Worm (Caenorhabditis elegans): Measurements from ENCODE around the gene skr-8.

Gene skr-8

ce11 chrIV:17207864-17208263, 42.2 kb upstream of the skr-8 start:
- peak in 1 of 2 experiments; percentile 79 for TF ChIP-seq unc-62 (GFP tag; optimal IDR thresholded peaks at IDR 0.05 in 1 of 2)
- no peak for TF ChIP-seq unc-62 (tag; optimal IDR thresholded peaks at IDR 0.05)
- TF ChIP-seq egl-27 (tag; optimal IDR thresholded peaks at IDR 0.05) = no peak
- TF ChIP-seq nhr-25 (tag; optimal IDR thresholded peaks at IDR 0.05; ENCODE audit: borderline replicate concordance, insufficient read depth) = no peak
- no peak for TF ChIP-seq rbr-2 (tag; optimal IDR thresholded peaks at IDR 0.05)
- TF ChIP-seq zfp-2 (tag; optimal IDR thresholded peaks at IDR 0.05) = no peak
- TF ChIP-seq Y48G9A.11 (GFP tag; IDR thresholded peaks at IDR 0.05) = no peak
- TF ChIP-seq dve-1 (tag; optimal IDR thresholded peaks at IDR 0.05; ENCODE audit: insufficient read depth) = peak; percentile 37
- no peak for TF ChIP-seq daf-16 (GFP tag; optimal IDR thresholded peaks at IDR 0.05)
- TF ChIP-seq daf-16 (tag; optimal IDR thresholded peaks at IDR 0.05) = peak; percentile 30

ce11 chrIV:17206745-17207144, 41.1 kb upstream of the skr-8 start, which contains the start of gene cnnm-1:
TSS of gene cnnm-1 (minus strand) at chrIV:17206845.
- TF ChIP-seq dmd-6 (GFP tag; IDR thresholded peaks at IDR 0.05) (no peak), ceh-32 (tag; optimal IDR thresholded peaks at IDR 0.05; ENCODE audit: poor library complexity) (no peak), D1046.2 (GFP tag; IDR thresholded peaks at IDR 0.05) (no peak), sdz-12 (GFP tag; optimal IDR thresholded peaks at IDR 0.05) (no peak), mes-2 (tag; optimal IDR thresholded peaks at IDR 0.05; ENCODE audit: poor library complexity, severe bottlenecking) (no peak), cey-2 (tag; optimal IDR thresholded peaks at IDR 0.05; ENCODE audit: borderline replicate concordance, insufficient read depth) (no peak), ces-1 (GFP tag; optimal IDR thresholded peaks at IDR 0.05) (no peak)

- TF ChIP-seq nhr-11 (tag; optimal IDR thresholded peaks at IDR 0.05) (no peak), lin-39 (tag; optimal IDR thresholded peaks at IDR 0.05) (no peak), aha-1 (tag) (peak; percentile 71), ces-1 (GFP tag; optimal IDR thresholded peaks at IDR 0.05) (no peak), attf-4 (tag; optimal IDR thresholded peaks at IDR 0.05) (no peak), lin-38 (GFP tag; IDR thresholded peaks at IDR 0.05) (no peak), F26F4.8 (GFP tag; conservative IDR thresholded peaks at IDR 0.05) (no peak), egl-43 (GFP tag; IDR thresholded peaks at IDR 0.05) (no peak)
These were observed 34.1 kb upstream of the skr-8 start for ce11 chrIV:17199706-17200105.

- no peak for TF ChIP-seq tag-97 (GFP tag; IDR thresholded peaks at IDR 0.05)
- TF ChIP-seq mes-2 (tag; optimal IDR thresholded peaks at IDR 0.05; ENCODE audit: poor library complexity, severe bottlenecking) = no peak
- TF ChIP-seq spr-3 (GFP tag; optimal IDR thresholded peaks at IDR 0.05) = no peak
- no peak for TF ChIP-seq spr-1 (tag; optimal IDR thresholded peaks at IDR 0.05)
- no peak for TF ChIP-seq mxl-3 (GFP tag; optimal IDR thresholded peaks at IDR 0.05)
- no peak for TF ChIP-seq nhr-102 (tag; optimal IDR thresholded peaks at IDR 0.05)
- TF ChIP-seq Y5F2A.4 (GFP tag; optimal IDR thresholded peaks at IDR 0.05) = no peak
- TF ChIP-seq lin-1 (GFP tag; IDR thresholded peaks at IDR 0.05) = no peak
- no peak for TF ChIP-seq R02D3.7 (tag; optimal IDR thresholded peaks at IDR 0.05)
- no peak for TF ChIP-seq mxl-2 (GFP tag; conservative IDR thresholded peaks at IDR 0.05)
- no peak for TF ChIP-seq snpc-4 (tag; optimal IDR thresholded peaks at IDR 0.05)
- TF ChIP-seq nhr-237 (tag; optimal IDR thresholded peaks at IDR 0.05) = no peak
- TF ChIP-seq skn-1 (tag; optimal IDR thresholded peaks at IDR 0.05) = no peak
- no peak for TF ChIP-seq nhr-25 (tag; optimal IDR thresholded peaks at IDR 0.05; ENCODE audit: borderline replicate concordance, insufficient read depth)
- TF ChIP-seq nhr-41 (GFP tag; IDR thresholded peaks at IDR 0.05) = no peak
- no peak for TF ChIP-seq egl-43 (GFP tag; IDR thresholded peaks at IDR 0.05)
- no peak for TF ChIP-seq mdt-29 (GFP tag; IDR thresholded peaks at IDR 0.05)
- TF ChIP-seq ama-1 (optimal IDR thresholded peaks at IDR 0.05) = no peak
- no peak for TF ChIP-seq tra-1 (GFP tag; IDR thresholded peaks at IDR 0.05)
These were observed 27.9 kb upstream of the skr-8 start for ce11 chrIV:17193491-17193890.
